Worm (Caenorhabditis elegans): ENCODE data around the gene B0564.2.
A peak's percentile ranks its signal among the peaks of the same experiment; 100 is the strongest.

B0564.2 gene

ce11 chrIV:13098652-13099051 is 8.8 kb upstream of the B0564.2 start, which contains the start of the genes dli-1, tin-9.2 and exos-4.1 (continued):
- TF ChIP-seq F39B2.1 (GFP tag; IDR thresholded peaks at IDR 0.05): no peak
- no peak for TF ChIP-seq Y53F4B.3 (GFP tag; IDR thresholded peaks at IDR 0.05)
- TF ChIP-seq nfya-2 (GFP tag; IDR thresholded peaks at IDR 0.05): no peak
- TF ChIP-seq nhr-179 (tag; optimal IDR thresholded peaks at IDR 0.05): no peak
- peak; percentile 43 for TF ChIP-seq F49E8.2 (tag; optimal IDR thresholded peaks at IDR 0.05; ENCODE audit: insufficient read depth)
- no peak for TF ChIP-seq lir-1 (GFP tag; conservative IDR thresholded peaks at IDR 0.05)
- no peak for TF ChIP-seq tlf-1 (GFP tag; optimal IDR thresholded peaks at IDR 0.05)
- TF ChIP-seq attf-5 (GFP tag; optimal IDR thresholded peaks at IDR 0.05): peak; percentile 80
- TF ChIP-seq hmg-20 (GFP tag; IDR thresholded peaks at IDR 0.05): no peak
- no peak for TF ChIP-seq B0336.3 (GFP tag; IDR thresholded peaks at IDR 0.05)
- TF ChIP-seq dpff-1 (tag; optimal IDR thresholded peaks at IDR 0.05): no peak
- no peak for TF ChIP-seq ztf-22 (GFP tag; optimal IDR thresholded peaks at IDR 0.05)
- TF ChIP-seq unc-62 (GFP tag; optimal IDR thresholded peaks at IDR 0.05): no peak
- TF ChIP-seq atf-7 (tag; optimal IDR thresholded peaks at IDR 0.05): no peak
- TF ChIP-seq ztf-26 (tag; optimal IDR thresholded peaks at IDR 0.05): no peak
- peak; percentile 38; the same call in 1 of the 2 replicates for TF ChIP-seq pbrm-1 (GFP tag; IDR thresholded peaks at IDR 0.05)
- TF ChIP-seq let-526 (GFP tag; IDR thresholded peaks at IDR 0.05): no peak
- no peak for TF ChIP-seq gei-17 (GFP tag; optimal IDR thresholded peaks at IDR 0.05)
- TF ChIP-seq ceh-91 (GFP tag; IDR thresholded peaks at IDR 0.05): peak; percentile 30; the same call in 1 of the 2 replicates
- no peak for TF ChIP-seq B0261.1 (tag; optimal IDR thresholded peaks at IDR 0.05)
- no peak for TF ChIP-seq hrde-1 (tag; optimal IDR thresholded peaks at IDR 0.05; ENCODE audit: borderline replicate concordance)
- TF ChIP-seq madf-6 (GFP tag; IDR thresholded peaks at IDR 0.05): peak; percentile 70
- no peak for TF ChIP-seq nhr-120 (GFP tag; IDR thresholded peaks at IDR 0.05)
- no peak for TF ChIP-seq cebp-1 (GFP tag; IDR thresholded peaks at IDR 0.05)
- peak; percentile 77 for TF ChIP-seq cebp-1 (tag; optimal IDR thresholded peaks at IDR 0.05)
- no peak for TF ChIP-seq ztf-25 (GFP tag; IDR thresholded peaks at IDR 0.05)
- TF ChIP-seq lin-54 (GFP tag; optimal IDR thresholded peaks at IDR 0.05): peak; percentile 71
- TF ChIP-seq attf-6 (GFP tag; IDR thresholded peaks at IDR 0.05): no peak
- no peak for TF ChIP-seq Y56A3A.18 (GFP tag; IDR thresholded peaks at IDR 0.05)
- TF ChIP-seq lin-26 (GFP tag; IDR thresholded peaks at IDR 0.05): no peak
- no peak for TF ChIP-seq nfya-1 (tag; optimal IDR thresholded peaks at IDR 0.05; ENCODE audit: borderline replicate concordance, insufficient read depth)
- peak; percentile 58 for TF ChIP-seq dpl-1 (GFP tag; optimal IDR thresholded peaks at IDR 0.05)
- TF ChIP-seq aptf-3 (GFP tag; IDR thresholded peaks at IDR 0.05): no peak
- no peak for TF ChIP-seq egl-18 (GFP tag; IDR thresholded peaks at IDR 0.05)
- TF ChIP-seq hmg-1.2 (GFP tag; IDR thresholded peaks at IDR 0.05): peak; percentile 98
- TF ChIP-seq snpc-1.1 (tag; optimal IDR thresholded peaks at IDR 0.05; ENCODE audit: insufficient read depth): no peak
- no peak for TF ChIP-seq pha-4 (tag; optimal IDR thresholded peaks at IDR 0.05)
- TF ChIP-seq Y67H2A.10 (GFP tag; conservative IDR thresholded peaks at IDR 0.05): no peak
- TF ChIP-seq snpc-1.3 (tag; optimal IDR thresholded peaks at IDR 0.05; ENCODE audit: insufficient read depth): peak; percentile 77
- TF ChIP-seq let-607 (tag; optimal IDR thresholded peaks at IDR 0.05): no peak
- no peak for TF ChIP-seq sea-2 (GFP tag; IDR thresholded peaks at IDR 0.05)
- no peak for TF ChIP-seq T26A5.8 (tag; optimal IDR thresholded peaks at IDR 0.05)
- no peak for TF ChIP-seq somi-1 (GFP tag; optimal IDR thresholded peaks at IDR 0.05)
- no peak for TF ChIP-seq ccch-3 (GFP tag; optimal IDR thresholded peaks at IDR 0.05)
- no peak for TF ChIP-seq F55B11.4 (tag; optimal IDR thresholded peaks at IDR 0.05; ENCODE audit: borderline replicate concordance, insufficient read depth)
- no peak for TF ChIP-seq F57C9.4 (tag; optimal IDR thresholded peaks at IDR 0.05)
- TF ChIP-seq nhr-80 (tag; optimal IDR thresholded peaks at IDR 0.05): no peak
- TF ChIP-seq ztf-6 (GFP tag; IDR thresholded peaks at IDR 0.05): no peak
- peak; percentile 6 for TF ChIP-seq snpc-3.4 (tag; optimal IDR thresholded peaks at IDR 0.05)

Data from whole organism, young adult.